Worm (Caenorhabditis elegans) whole organism, mixed stage, embryonic: Measurements from ENCODE around the gene C42D4.18.

Source experiments
- elt-1 ChIP-seq: sonication (generic microtip); optimal IDR thresholded peaks from 2 replicates; lab custom pipeline; 2017; ENCODE audit warnings: missing genetic modification characterization, mild to moderate bottlenecking, missing compliant biosample characterization, antibody characterized with exemption, moderate library complexity, borderline replicate concordance; ENCODE audit not compliant: insufficient read depth
- flh-1 ChIP-seq: fragments of 200-800 bp; sonication (Bioruptor generic); optimal IDR thresholded peaks from 2 replicates; lab custom pipeline; 2018; ENCODE audit warnings: mild to moderate bottlenecking, missing genetic modification characterization, moderate library complexity, missing compliant biosample characterization
- nhr-237 ChIP-seq: fragments of 150-350 bp; optimal IDR thresholded peaks from 2 replicates; lab custom pipeline; 2014; ENCODE audit warnings: missing biosample characterization, missing genetic modification characterization
- nhr-28 ChIP-seq: fragments of 150-350 bp; optimal IDR thresholded peaks from 2 replicates; lab custom pipeline; 2014; ENCODE audit warnings: missing biosample characterization, missing genetic modification characterization
- pha-4 ChIP-seq: fragments of 150-350 bp; optimal IDR thresholded peaks from 2 replicates; lab custom pipeline; 2018; ENCODE audit warnings: missing biosample characterization, missing genetic modification reagents, missing genetic modification characterization

DNA sequence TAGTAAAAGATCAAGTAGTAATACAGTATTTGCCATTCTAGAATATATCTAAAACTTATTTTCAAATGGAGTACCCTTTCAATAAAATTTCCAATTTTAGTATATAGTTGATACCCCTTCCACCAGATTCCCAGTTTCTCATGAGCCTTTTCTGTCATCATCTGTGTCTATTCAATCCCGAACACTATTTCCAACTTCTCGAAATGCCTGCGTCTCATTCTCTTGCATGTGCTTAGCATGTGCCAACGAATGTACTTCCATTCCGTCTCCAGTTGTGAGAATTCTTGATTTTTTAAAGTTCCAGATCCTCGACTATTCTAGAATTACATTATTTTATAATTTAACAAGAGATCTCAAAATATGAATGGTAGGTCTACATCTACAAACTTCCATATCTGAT lies at the start of gene C42D4.18:
- no peak for TF ChIP-seq nhr-28 (tag; lab: Kevin White, UChicago)
- TF ChIP-seq nhr-237 (tag; lab: Kevin White, UChicago), result no peak
- no peak for TF ChIP-seq pha-4 (tag; lab: Kevin White, UChicago)
- no peak for TF ChIP-seq elt-1 (tag; lab: Kevin White, UChicago)
- no peak for TF ChIP-seq flh-1 (GFP tag; lab: Kevin White, UChicago)
